Fruit fly (Drosophila melanogaster): ENCODE results near the gene strat.

DNA sequence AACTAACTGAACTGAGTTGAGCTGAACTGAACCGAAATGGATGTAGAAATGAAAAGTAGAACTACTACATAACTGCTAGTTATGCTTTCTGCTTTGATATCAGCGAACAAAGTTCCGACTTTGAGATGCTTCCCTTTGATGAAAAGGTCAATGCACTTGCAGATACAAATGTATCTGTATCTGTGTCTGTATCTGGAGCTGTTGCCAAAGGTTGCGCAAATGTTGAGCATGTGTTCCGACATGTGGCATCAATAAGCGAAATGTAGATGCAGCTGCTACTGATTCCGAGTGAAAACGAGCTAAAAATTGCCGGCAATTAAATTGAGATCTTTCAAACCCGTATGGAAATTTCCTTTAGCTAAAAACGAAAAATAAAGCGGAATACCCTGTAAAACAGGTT, 33.5 kb upstream of the strat start:
- TF ChIP-seq zen (tag; optimal IDR thresholded peaks at IDR 0.05) (no peak), Dp (GFP tag; optimal IDR thresholded peaks at IDR 0.05) (no peak), CG42726 (GFP tag; IDR thresholded peaks at IDR 0.05; ENCODE audit: partially characterized antibody) (no peak), Hand (GFP tag; optimal IDR thresholded peaks at IDR 0.05) (no peak), croc (GFP tag; conservative IDR thresholded peaks at IDR 0.05) (no peak), CG14860 (GFP tag; IDR thresholded peaks at IDR 0.05; ENCODE audit: partially characterized antibody) (no peak)

Data from whole organism, embryonic.